Worm (Caenorhabditis elegans): ENCODE data around the gene del-5.

del-5 gene

DNA sequence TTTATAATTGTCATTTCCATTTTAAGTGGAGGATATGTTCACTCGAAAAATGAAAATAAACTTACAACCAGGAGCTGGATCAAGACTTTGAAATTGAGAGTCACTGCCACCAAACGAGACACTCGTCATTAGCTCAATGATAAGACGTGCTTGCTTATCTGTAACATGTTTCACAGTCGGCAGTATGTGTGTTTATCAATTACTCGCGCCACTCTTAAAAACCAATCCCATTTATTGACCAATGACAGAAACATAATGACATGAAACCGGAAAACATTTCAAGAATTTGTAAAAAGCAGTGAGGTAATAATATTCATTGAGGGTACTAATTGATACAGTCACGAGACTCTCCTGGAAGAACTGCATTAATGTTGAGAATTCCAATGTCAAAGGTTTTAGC is at the start of gene del-5:
Gene del-5, minus strand, starts transcription at position 130 of the 400 bp plus-strand sequence.
- TF ChIP-seq ceh-28 (tag; optimal IDR thresholded peaks at IDR 0.05) (no peak), elt-2 (tag; optimal IDR thresholded peaks at IDR 0.05) (peak; percentile 90), nhr-23 (tag; optimal IDR thresholded peaks at IDR 0.05) (no peak), nfya-1 (tag; optimal IDR thresholded peaks at IDR 0.05; ENCODE audit: insufficient read depth) (peak; percentile 16), pqm-1 (tag; optimal IDR thresholded peaks at IDR 0.05) (peak; percentile 84), jun-1 (tag; optimal IDR thresholded peaks at IDR 0.05) (peak; percentile 6)

DNA sequence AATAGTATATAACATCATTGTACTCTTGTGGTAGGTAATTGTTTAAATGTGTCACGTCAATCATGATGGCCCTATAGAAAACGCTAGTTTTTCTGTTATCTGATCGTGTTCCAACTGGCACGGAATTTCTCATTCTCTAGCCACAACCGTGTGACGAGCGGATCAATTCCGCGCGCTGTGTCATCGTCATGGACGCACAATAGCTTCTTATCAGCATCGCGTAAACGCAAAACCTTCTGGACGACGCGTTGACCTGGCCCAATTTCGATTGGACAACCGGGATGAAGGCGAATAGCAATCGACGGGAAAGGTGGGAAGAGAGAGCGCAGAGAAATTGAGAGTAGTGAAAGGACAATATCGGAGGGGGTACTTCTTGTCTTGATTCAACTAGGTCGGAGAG is 49.0 kb upstream of the del-5 start, which contains the start of gene lpr-3:
Gene lpr-3, plus strand, starts transcription at position 374 of the 400 bp plus-strand sequence.
- TF ChIP-seq nhr-76 (tag; optimal IDR thresholded peaks at IDR 0.05): no peak
- TF ChIP-seq elt-3 (tag; optimal IDR thresholded peaks at IDR 0.05): peak in 1 of 3 experiments; percentile 58
- peak; percentile 33 for TF ChIP-seq elt-1 (tag; optimal IDR thresholded peaks at IDR 0.05)
- peak; percentile 51 for TF ChIP-seq ceh-28 (tag; optimal IDR thresholded peaks at IDR 0.05)
- TF ChIP-seq ceh-82 (tag; optimal IDR thresholded peaks at IDR 0.05): no peak
- peak; percentile 46 for TF ChIP-seq nhr-25 (tag; optimal IDR thresholded peaks at IDR 0.05)
- TF ChIP-seq nhr-23 (tag; optimal IDR thresholded peaks at IDR 0.05): peak; percentile 99
- peak; percentile 12 for TF ChIP-seq fos-1 (tag; optimal IDR thresholded peaks at IDR 0.05)
- peak; percentile 1 for TF ChIP-seq unc-62 (GFP tag; optimal IDR thresholded peaks at IDR 0.05)
- TF ChIP-seq ceh-9 (tag; optimal IDR thresholded peaks at IDR 0.05): no peak
- TF ChIP-seq nhr-43 (tag; optimal IDR thresholded peaks at IDR 0.05; ENCODE audit: poor library complexity, severe bottlenecking): peak; percentile 32

DNA sequence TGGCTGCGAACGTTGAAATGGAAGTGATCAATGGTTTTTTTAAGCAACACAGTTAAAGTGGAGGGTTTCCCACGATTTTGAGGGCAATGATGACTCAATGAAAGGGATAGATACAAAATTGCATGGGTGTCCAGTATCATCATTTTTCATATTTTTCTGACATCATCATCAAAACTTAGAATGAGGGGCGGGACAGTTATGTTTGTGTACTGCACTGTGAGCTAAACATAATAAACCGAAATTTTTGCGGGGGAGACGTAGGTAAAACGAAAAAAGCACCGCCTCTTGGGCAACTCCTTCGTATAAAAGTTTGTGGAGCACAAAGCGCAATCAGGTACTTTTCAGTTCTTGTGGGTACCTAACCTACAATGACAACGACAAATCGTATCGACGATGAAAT is 45.6 kb upstream of the del-5 start, which contains the start of gene C09F12.2:
Gene C09F12.2, plus strand, starts transcription at position 301 of the 400 bp plus-strand sequence.
- TF ChIP-seq elt-3 (tag; optimal IDR thresholded peaks at IDR 0.05): no peak
- TF ChIP-seq unc-39 (tag; optimal IDR thresholded peaks at IDR 0.05): no peak
- no peak for TF ChIP-seq snpc-4 (tag; optimal IDR thresholded peaks at IDR 0.05)
- TF ChIP-seq nhr-23 (tag; optimal IDR thresholded peaks at IDR 0.05): no peak
- TF ChIP-seq lin-39 (tag; optimal IDR thresholded peaks at IDR 0.05): no peak
- no peak for TF ChIP-seq aly-2 (tag; optimal IDR thresholded peaks at IDR 0.05)
- no peak for TF ChIP-seq R02D3.7 (tag; optimal IDR thresholded peaks at IDR 0.05)
- TF ChIP-seq ztf-11 (tag; optimal IDR thresholded peaks at IDR 0.05): no peak
- TF ChIP-seq fos-1 (tag; optimal IDR thresholded peaks at IDR 0.05): no peak

DNA sequence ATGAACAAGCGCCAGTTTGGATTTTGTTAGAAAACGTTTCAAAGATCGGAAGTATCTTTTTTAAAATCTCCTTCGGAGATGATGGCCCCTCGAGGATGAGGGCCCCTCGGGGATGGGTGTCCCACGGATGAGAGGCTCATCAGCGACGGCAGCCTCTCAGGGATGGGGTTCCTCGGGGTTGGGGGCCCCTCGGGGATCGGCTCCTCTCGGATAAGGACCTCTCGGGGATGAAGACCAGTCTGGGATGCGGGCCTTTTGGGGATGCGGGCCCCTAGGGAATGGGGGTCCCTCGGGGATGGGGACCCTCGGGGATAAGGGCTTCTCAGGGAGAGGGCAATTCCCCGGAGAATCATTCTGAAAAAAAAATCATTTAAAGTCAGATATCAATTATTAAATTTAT is 42.4 kb upstream of the del-5 start:
- TF ChIP-seq ceh-9 (tag; optimal IDR thresholded peaks at IDR 0.05): no peak
- no peak for TF ChIP-seq zag-1 (tag; optimal IDR thresholded peaks at IDR 0.05)
- TF ChIP-seq ztf-4 (tag; optimal IDR thresholded peaks at IDR 0.05): no peak
- no peak for TF ChIP-seq fkh-10 (GFP tag; optimal IDR thresholded peaks at IDR 0.05)
- no peak for TF ChIP-seq elt-1 (tag; optimal IDR thresholded peaks at IDR 0.05)
- no peak for TF ChIP-seq ZK546.5 (tag; optimal IDR thresholded peaks at IDR 0.05)
- no peak for TF ChIP-seq nhr-12 (tag; optimal IDR thresholded peaks at IDR 0.05)

DNA sequence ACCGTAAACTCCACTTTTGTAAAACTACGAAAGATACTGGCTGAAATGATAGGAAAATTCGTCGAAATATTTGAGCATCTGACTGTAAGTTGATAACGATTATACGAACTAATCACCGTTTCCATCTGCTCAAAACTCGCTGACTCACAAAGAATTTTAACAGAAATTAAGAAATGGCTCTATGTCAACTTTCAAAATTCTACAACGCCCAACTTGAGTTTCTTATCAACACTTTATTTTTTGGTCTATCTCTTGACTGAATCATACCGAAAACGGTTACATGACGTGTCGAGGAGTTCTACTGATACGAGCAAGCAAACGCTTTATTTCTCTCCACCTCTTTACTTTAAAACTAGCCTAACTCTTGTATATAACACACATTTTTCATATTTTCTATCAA is 39.2 kb upstream of the del-5 start, which contains the start of gene clc-1:
Gene clc-1, plus strand, starts transcription at position 264 of the 400 bp plus-strand sequence.
- TF ChIP-seq fos-1 (tag; optimal IDR thresholded peaks at IDR 0.05): peak; percentile 70
- no peak for TF ChIP-seq hmg-11 (tag; optimal IDR thresholded peaks at IDR 0.05)
- TF ChIP-seq nhr-237 (tag; optimal IDR thresholded peaks at IDR 0.05): no peak
- TF ChIP-seq pqm-1 (tag; optimal IDR thresholded peaks at IDR 0.05): peak; percentile 87
- TF ChIP-seq nhr-23 (tag; optimal IDR thresholded peaks at IDR 0.05): no peak
- no peak for TF ChIP-seq mdl-1 (tag; optimal IDR thresholded peaks at IDR 0.05)
- TF ChIP-seq nhr-11 (tag; optimal IDR thresholded peaks at IDR 0.05): no peak
- no peak for TF ChIP-seq ama-1 (optimal IDR thresholded peaks at IDR 0.05)
- no peak for TF ChIP-seq nhr-76 (tag; optimal IDR thresholded peaks at IDR 0.05)
- peak; percentile 60 for TF ChIP-seq pha-4 (tag; optimal IDR thresholded peaks at IDR 0.05)
- TF ChIP-seq jun-1 (tag; optimal IDR thresholded peaks at IDR 0.05): peak; percentile 88
- TF ChIP-seq elt-2 (tag; optimal IDR thresholded peaks at IDR 0.05): peak; percentile 99

DNA sequence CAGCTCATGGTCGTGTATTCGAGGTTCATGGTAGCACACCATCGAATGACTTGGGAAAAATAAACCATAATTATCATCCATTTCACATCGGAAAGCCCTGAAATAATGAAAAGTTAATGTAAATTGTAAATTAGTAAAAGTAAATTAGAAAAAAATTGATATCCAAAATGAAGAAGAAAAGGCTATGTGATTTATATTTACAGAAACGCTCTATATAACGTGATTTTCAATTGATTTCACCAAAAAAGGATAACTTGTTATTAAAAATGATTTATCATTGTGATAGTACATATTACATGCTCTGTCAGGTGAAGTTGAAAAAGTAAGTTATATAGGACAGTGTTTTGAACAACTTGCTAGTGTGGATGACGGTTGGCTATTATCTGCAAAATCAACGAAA is 34.8 kb upstream of the del-5 start, which contains the start of gene C09F12.3:
Gene C09F12.3, minus strand, starts transcription at position 101 of the 400 bp plus-strand sequence.
- TF ChIP-seq lsy-12 (tag; optimal IDR thresholded peaks at IDR 0.05) (no peak), nfya-1 (tag; optimal IDR thresholded peaks at IDR 0.05; ENCODE audit: insufficient read depth) (no peak), elt-2 (tag; optimal IDR thresholded peaks at IDR 0.05) (no peak), fkh-10 (GFP tag; optimal IDR thresholded peaks at IDR 0.05) (no peak), unc-39 (tag; optimal IDR thresholded peaks at IDR 0.05) (no peak), egl-27 (tag; optimal IDR thresholded peaks at IDR 0.05) (no peak), ztf-11 (tag; optimal IDR thresholded peaks at IDR 0.05) (no peak), nhr-11 (tag; optimal IDR thresholded peaks at IDR 0.05) (no peak), ceh-82 (tag; optimal IDR thresholded peaks at IDR 0.05) (no peak)
